Worm (Caenorhabditis elegans) whole organism, L4/young adult: ENCODE results near the gene F38E1.10.

ENCODE experiments used
- W03F9.2 ChIP-seq: fragments of 150-350 bp; optimal IDR thresholded peaks from 2 replicates; lab custom pipeline; 2014; ENCODE audit warnings: missing biosample characterization, missing genetic modification characterization
- him-1 ChIP-seq: sonication (generic microtip); optimal IDR thresholded peaks from 2 replicates; lab custom pipeline; 2016; ENCODE audit warnings: missing genotype, missing genetic modification reagents, missing genetic modification characterization, missing compliant biosample characterization

DNA sequence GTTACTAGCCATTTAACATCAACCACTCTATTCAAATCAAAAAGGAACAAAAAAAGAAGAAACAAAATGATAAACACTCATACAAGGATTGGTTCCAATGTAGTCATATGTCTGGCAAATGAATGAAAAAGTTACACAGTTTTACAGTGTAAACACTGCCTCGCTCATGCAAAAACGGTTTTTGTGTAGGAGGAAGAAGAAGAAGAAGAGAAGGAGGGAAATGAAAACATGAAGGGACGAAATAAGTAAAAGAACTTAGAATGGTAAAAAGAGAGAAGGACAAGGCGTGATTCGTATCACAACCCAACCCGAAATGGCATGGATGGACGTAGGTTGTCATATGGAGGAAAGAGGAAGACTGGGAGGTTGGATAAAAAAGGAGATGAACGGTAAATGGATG lies 31.6 kb upstream of the F38E1.10 start:
- TF ChIP-seq him-1 (tag; lab: Kevin White, UChicago) (no peak), W03F9.2 (tag; lab: Kevin White, UChicago) (no peak)
